Worm (Caenorhabditis elegans): ENCODE measurements around the gene F53F4.15.
A peak's percentile ranks its signal among the peaks of the same experiment; 100 is the strongest.

F53F4.15 gene

ce11 chrV:13655202-13655764, 34.5 kb downstream of the F53F4.15 start (continued):
- no peak for TF ChIP-seq attf-4 (tag; optimal IDR thresholded peaks at IDR 0.05)
- no peak for TF ChIP-seq daf-19 (GFP tag; conservative IDR thresholded peaks at IDR 0.05)
- no peak for TF ChIP-seq cey-2 (tag; optimal IDR thresholded peaks at IDR 0.05; ENCODE audit: borderline replicate concordance, insufficient read depth)
- TF ChIP-seq pqm-1 (tag; optimal IDR thresholded peaks at IDR 0.05) = no peak
- TF ChIP-seq ztf-11 (tag; optimal IDR thresholded peaks at IDR 0.05) = no peak
- no peak for TF ChIP-seq spr-1 (tag; optimal IDR thresholded peaks at IDR 0.05)
- TF ChIP-seq hlh-11 (tag; optimal IDR thresholded peaks at IDR 0.05) = peak; percentile 74
- TF ChIP-seq aly-2 (tag; optimal IDR thresholded peaks at IDR 0.05) = no peak
- TF ChIP-seq nhr-102 (tag; optimal IDR thresholded peaks at IDR 0.05) = no peak
- peak; percentile 80 for TF ChIP-seq mep-1 (tag; optimal IDR thresholded peaks at IDR 0.05)
- TF ChIP-seq lin-15B (tag; optimal IDR thresholded peaks at IDR 0.05) = no peak
- TF ChIP-seq Y105C5A.15 (GFP tag; IDR thresholded peaks at IDR 0.05) = no peak
- TF ChIP-seq ceh-62 (tag; optimal IDR thresholded peaks at IDR 0.05) = no peak
- TF ChIP-seq hmg-1.1 (GFP tag; IDR thresholded peaks at IDR 0.05) = peak; percentile 79
- peak; percentile 45 for TF ChIP-seq lin-38 (GFP tag; IDR thresholded peaks at IDR 0.05)
- TF ChIP-seq nhr-6 (tag; optimal IDR thresholded peaks at IDR 0.05) = peak; percentile 83
- no peak for TF ChIP-seq ZK337.2 (GFP tag; IDR thresholded peaks at IDR 0.05)
- TF ChIP-seq Y5F2A.4 (GFP tag; optimal IDR thresholded peaks at IDR 0.05) = no peak
- no peak for TF ChIP-seq sdz-12 (GFP tag; optimal IDR thresholded peaks at IDR 0.05)
- no peak for TF ChIP-seq nhr-237 (tag; optimal IDR thresholded peaks at IDR 0.05)
- TF ChIP-seq R02D3.7 (tag; optimal IDR thresholded peaks at IDR 0.05) = no peak
- TF ChIP-seq tag-97 (GFP tag; IDR thresholded peaks at IDR 0.05) = no peak
- TF ChIP-seq mxl-2 (GFP tag; conservative IDR thresholded peaks at IDR 0.05) = no peak
- TF ChIP-seq ceh-82 (tag; optimal IDR thresholded peaks at IDR 0.05) = no peak
- TF ChIP-seq nhr-28 (tag; optimal IDR thresholded peaks at IDR 0.05) = peak; percentile 32
- no peak for TF ChIP-seq F10B5.3 (tag; optimal IDR thresholded peaks at IDR 0.05)
- TF ChIP-seq arid-1 (GFP tag; conservative IDR thresholded peaks at IDR 0.05) = no peak
- TF ChIP-seq unc-39 (tag; optimal IDR thresholded peaks at IDR 0.05) = no peak
- peak; percentile 37 for TF ChIP-seq dmd-6 (GFP tag; IDR thresholded peaks at IDR 0.05)
- TF ChIP-seq nhr-76 (tag; optimal IDR thresholded peaks at IDR 0.05) = no peak
- TF ChIP-seq nhr-48 (tag; optimal IDR thresholded peaks at IDR 0.05) = peak; percentile 22
- no peak for TF ChIP-seq D1046.2 (GFP tag; IDR thresholded peaks at IDR 0.05)
- TF ChIP-seq dmd-8 (GFP tag; IDR thresholded peaks at IDR 0.05) = 0 out of 2 replicates have a peak, but pooled peaks have one; percentile 52
- TF ChIP-seq skn-1 (tag; optimal IDR thresholded peaks at IDR 0.05) = no peak
- no peak for TF ChIP-seq madf-9 (GFP tag; conservative IDR thresholded peaks at IDR 0.05)
- TF ChIP-seq ceh-28 (tag; optimal IDR thresholded peaks at IDR 0.05) = peak; percentile 49
- no peak for TF ChIP-seq Y48G9A.11 (GFP tag; IDR thresholded peaks at IDR 0.05)
- peak; percentile 78 for TF ChIP-seq fkh-10 (GFP tag; optimal IDR thresholded peaks at IDR 0.05)
- TF ChIP-seq T20F7.1 (GFP tag; optimal IDR thresholded peaks at IDR 0.05) = no peak
- no peak for TF ChIP-seq F37D6.2 (tag; optimal IDR thresholded peaks at IDR 0.05)
- no peak for TF ChIP-seq gei-8 (GFP tag; optimal IDR thresholded peaks at IDR 0.05)
- TF ChIP-seq ctbp-1 (GFP tag; IDR thresholded peaks at IDR 0.05) = peak; percentile 46
- no peak for TF ChIP-seq ztf-7 (tag; optimal IDR thresholded peaks at IDR 0.05)
- TF ChIP-seq mes-2 (tag; optimal IDR thresholded peaks at IDR 0.05; ENCODE audit: poor library complexity, severe bottlenecking) = peak; percentile 53
- no peak for TF ChIP-seq jun-1 (tag; optimal IDR thresholded peaks at IDR 0.05)
- TF ChIP-seq aha-1 (tag) = no peak
- no peak for TF ChIP-seq vab-7 (GFP tag; IDR thresholded peaks at IDR 0.05)
- TF ChIP-seq ZK546.5 (tag; optimal IDR thresholded peaks at IDR 0.05) = no peak
- no peak for TF ChIP-seq lim-7 (GFP tag; IDR thresholded peaks at IDR 0.05)
- no peak for TF ChIP-seq daf-16 (GFP tag; optimal IDR thresholded peaks at IDR 0.05)
- peak; percentile 50 for TF ChIP-seq daf-16 (tag; optimal IDR thresholded peaks at IDR 0.05)
- TF ChIP-seq nhr-25 (tag; optimal IDR thresholded peaks at IDR 0.05; ENCODE audit: borderline replicate concordance, insufficient read depth) = peak; percentile 69
- no peak for TF ChIP-seq zfp-2 (tag; optimal IDR thresholded peaks at IDR 0.05)
